Fruit fly (Drosophila melanogaster): ENCODE measurements around the gene betaNACtes1.

DNA sequence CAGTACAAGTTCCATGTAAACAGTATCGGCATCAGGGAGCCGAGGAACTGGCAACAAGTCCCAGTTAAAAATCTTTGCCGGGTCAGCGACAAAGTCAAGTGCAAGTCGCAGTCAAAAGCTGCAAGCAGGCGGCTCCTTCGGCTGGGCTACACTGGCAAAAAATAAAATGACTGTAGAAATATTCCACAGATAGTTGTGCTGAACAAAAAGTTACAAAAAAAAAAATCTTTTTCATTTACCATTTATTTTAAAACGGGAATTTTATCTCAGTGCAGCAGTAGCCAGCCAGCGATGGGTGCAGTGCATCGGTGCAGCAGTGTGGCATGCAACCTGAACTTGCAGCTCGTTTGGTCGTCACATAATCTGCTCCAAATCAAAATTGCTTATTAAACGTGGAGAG is 23.1 kb downstream of the betaNACtes1 start:
- TF ChIP-seq Snoo (tag; optimal IDR thresholded peaks at IDR 0.05) (no peak), CG8159 (tag; optimal IDR thresholded peaks at IDR 0.05) (peak; percentile 14), CG32121 (GFP tag; IDR thresholded peaks at IDR 0.05) (peak; percentile 58; the same call in 1 of the 2 replicates), EcR (GFP tag; optimal IDR thresholded peaks at IDR 0.05) (no peak), CG4496 (GFP tag; IDR thresholded peaks at IDR 0.05) (peak; percentile 68), CG17806 (tag; optimal IDR thresholded peaks at IDR 0.05) (peak; percentile 51), CG15710 (tag; optimal IDR thresholded peaks at IDR 0.05) (peak; percentile 38)
